Fruit fly (Drosophila melanogaster) whole organism, embryonic: ENCODE data around the gene CG15922.

ENCODE experiments used
- CG10979 ChIP-seq: fragments of 200-800 bp; sonication (Bioruptor generic); optimal IDR thresholded peaks from 2 replicates; lab custom pipeline; 2018; ENCODE audit warnings: missing biosample characterization, mild to moderate bottlenecking, missing genetic modification characterization, moderate library complexity
- CG11247 ChIP-seq: fragments of 200-800 bp; sonication (Bioruptor generic); IDR thresholded peaks from 2 replicates; pipeline ENCODE4 v1.3.6; 2022; ENCODE audit warnings: missing biosample characterization, missing genetic modification characterization
- CG14710 ChIP-seq: fragments of 200-800 bp; sonication (Bioruptor generic); optimal IDR thresholded peaks from 3 replicates; lab custom pipeline; 2019; ENCODE audit warnings: missing biosample characterization, mild to moderate bottlenecking, missing genetic modification characterization, moderate library complexity
- CG15696 ChIP-seq: fragments of 200-800 bp; sonication (Bioruptor generic); optimal IDR thresholded peaks from 2 replicates; lab custom pipeline; 2019; ENCODE audit warnings: missing biosample characterization, mild to moderate bottlenecking, missing genetic modification characterization, moderate library complexity
- CG18011 ChIP-seq: fragments of 200-800 bp; sonication (Bioruptor generic); optimal IDR thresholded peaks from 2 replicates; lab custom pipeline; 2017; ENCODE audit warnings: missing biosample characterization, missing genetic modification characterization, mild to moderate bottlenecking, moderate library complexity, missing genotype
- CG2202 ChIP-seq: fragments of 200-800 bp; sonication (Bioruptor generic); optimal IDR thresholded peaks from 2 replicates; lab custom pipeline; 2018; ENCODE audit warnings: missing biosample characterization, mild to moderate bottlenecking, missing genetic modification characterization
- CG2875 ChIP-seq: fragments of 200-800 bp; sonication (Bioruptor generic); optimal IDR thresholded peaks from 2 replicates; lab custom pipeline; 2017; ENCODE audit warnings: missing biosample characterization, mild to moderate bottlenecking, missing genetic modification characterization, missing genetic modification reagents
- CG2889 ChIP-seq: fragments of 200-800 bp; sonication (Bioruptor generic); IDR thresholded peaks from 3 replicates; pipeline ENCODE4 v1.3.6; 2022; ENCODE audit warnings: missing biosample characterization, missing genetic modification characterization
- CG34376 ChIP-seq: fragments of 200-800 bp; sonication (Bioruptor generic); optimal IDR thresholded peaks from 2 replicates; lab custom pipeline; 2018; ENCODE audit warnings: missing biosample characterization, mild to moderate bottlenecking, missing genetic modification characterization
- CG6813 ChIP-seq: fragments of 200-800 bp; sonication (Bioruptor generic); optimal IDR thresholded peaks from 2 replicates; lab custom pipeline; 2017; ENCODE audit warnings: missing biosample characterization, missing genetic modification characterization, mild to moderate bottlenecking, moderate library complexity, missing genetic modification reagents
- CG7745 ChIP-seq: fragments of 200-800 bp; sonication (Bioruptor generic); optimal IDR thresholded peaks from 2 replicates; lab custom pipeline; 2018; ENCODE audit warnings: missing biosample characterization, mild to moderate bottlenecking, missing genetic modification characterization, moderate library complexity
- CG7786 ChIP-seq: fragments of 200-800 bp; sonication (Bioruptor generic); optimal IDR thresholded peaks from 2 replicates; lab custom pipeline; 2016; ENCODE audit warnings: missing biosample characterization, missing genetic modification characterization
- CG8089 ChIP-seq: fragments of 200-800 bp; sonication (Bioruptor generic); optimal IDR thresholded peaks from 3 replicates; lab custom pipeline; 2016; ENCODE audit warnings: missing biosample characterization, missing genetic modification characterization
- CG9727 ChIP-seq: fragments of 200-800 bp; sonication (Bioruptor generic); optimal IDR thresholded peaks from 3 replicates; lab custom pipeline; 2017; ENCODE audit warnings: missing biosample characterization, mild to moderate bottlenecking, missing genetic modification characterization
- D19A ChIP-seq: fragments of 200-800 bp; optimal IDR thresholded peaks from 3 replicates; lab custom pipeline; 2019; ENCODE audit warnings: missing biosample characterization, mild to moderate bottlenecking, missing genetic modification characterization, moderate library complexity
- Lhr ChIP-seq: fragments of 200-800 bp; sonication (Bioruptor generic); optimal IDR thresholded peaks from 3 replicates; lab custom pipeline; 2017; ENCODE audit warnings: mild to moderate bottlenecking, missing biosample characterization, missing genetic modification reagents, missing genetic modification characterization
- Max ChIP-seq: fragments of 200-800 bp; sonication (Bioruptor generic); optimal IDR thresholded peaks from 2 replicates; lab custom pipeline; 2016; ENCODE audit warnings: missing biosample characterization, mild to moderate bottlenecking, missing genetic modification characterization
- Med ChIP-seq: fragments of 200-800 bp; sonication (Bioruptor generic); peaks from one replicate; lab custom pipeline; 2016; ENCODE audit warnings: missing biosample characterization, missing genetic modification characterization, mild to moderate bottlenecking, inconsistent platforms, moderate library complexity
- NC2β ChIP-seq: fragments of 200-800 bp; sonication (Bioruptor generic); optimal IDR thresholded peaks from 2 replicates; lab custom pipeline; 2016; ENCODE audit warnings: missing biosample characterization, missing genetic modification characterization
- NFAT ChIP-seq: fragments of 200-800 bp; sonication (Bioruptor generic); IDR thresholded peaks from 2 replicates; pipeline ENCODE4 v1.3.6; 2022; ENCODE audit warnings: missing biosample characterization, missing genetic modification characterization
- Pdp1 ChIP-seq, 2 experiments: fragments of 200-800 bp; sonication (Bioruptor generic); optimal IDR thresholded peaks; 3 replicates each; lab custom pipeline; 2016; ENCODE audit warnings: missing biosample characterization in 2 of 2, missing genetic modification characterization in 2 of 2, mild to moderate bottlenecking in 1 of 2, moderate library complexity in 1 of 2
- Xrp1 ChIP-seq: fragments of 200-800 bp; sonication (Bioruptor generic); IDR thresholded peaks from 2 replicates; pipeline ENCODE4 v1.3.6; 2022; ENCODE audit warnings: missing biosample characterization, missing genetic modification characterization
- ac ChIP-seq: fragments of 200-800 bp; sonication (Bioruptor generic); optimal IDR thresholded peaks from 3 replicates; lab custom pipeline; 2017; ENCODE audit warnings: missing biosample characterization, mild to moderate bottlenecking, missing genetic modification characterization
- cg ChIP-seq: fragments of 200-800 bp; sonication (Bioruptor generic); optimal IDR thresholded peaks from 3 replicates; lab custom pipeline; 2019; ENCODE audit warnings: missing biosample characterization, mild to moderate bottlenecking, missing genetic modification characterization, moderate library complexity
- chinmo ChIP-seq: fragments of 200-800 bp; sonication (Bioruptor generic); IDR thresholded peaks from 4 replicates; pipeline ENCODE4 v1.3.6; 2022; ENCODE audit warnings: missing biosample characterization, missing genetic modification characterization; ENCODE audit not compliant: partially characterized antibody
- crp ChIP-seq, 2 experiments: fragments of 200-800 bp; sonication (Bioruptor generic); optimal IDR thresholded peaks; 2 replicates in 1 of 2; 3 replicates in 1 of 2; lab custom pipeline; 2017; ENCODE audit warnings: missing biosample characterization in 2 of 2, missing genetic modification characterization in 2 of 2, mild to moderate bottlenecking in 1 of 2, moderate library complexity in 1 of 2
- dmrt11E ChIP-seq: fragments of 200-800 bp; sonication (Bioruptor generic); optimal IDR thresholded peaks from 3 replicates; lab custom pipeline; 2018; ENCODE audit warnings: missing biosample characterization, mild to moderate bottlenecking, missing genetic modification characterization, moderate library complexity
- eve ChIP-seq, 2 experiments: fragments of >200 bp; optimal IDR thresholded peaks; 2 replicates each; lab custom pipeline; 2017; ENCODE audit warnings: missing biosample characterization in 2 of 2, missing genetic modification characterization in 2 of 2
- exex ChIP-seq: fragments of 200-800 bp; sonication (Bioruptor generic); optimal IDR thresholded peaks from 4 replicates; lab custom pipeline; 2018; ENCODE audit warnings: missing biosample characterization, mild to moderate bottlenecking, missing genetic modification characterization, moderate library complexity
- eyg ChIP-seq: fragments of 200-800 bp; sonication (Bioruptor generic); optimal IDR thresholded peaks from 3 replicates; lab custom pipeline; 2016; ENCODE audit warnings: missing biosample characterization, missing genetic modification characterization
- fd102C ChIP-seq: fragments of 200-800 bp; sonication (Bioruptor generic); optimal IDR thresholded peaks from 2 replicates; lab custom pipeline; 2018; ENCODE audit warnings: missing biosample characterization, mild to moderate bottlenecking, missing genetic modification characterization, moderate library complexity
- grn ChIP-seq: fragments of 200-800 bp; sonication (Bioruptor generic); optimal IDR thresholded peaks from 3 replicates; lab custom pipeline; 2017; ENCODE audit warnings: missing biosample characterization, missing genetic modification characterization
- gro ChIP-seq: fragments of 200-800 bp; sonication (Bioruptor generic); optimal IDR thresholded peaks from 2 replicates; lab custom pipeline; 2016; ENCODE audit warnings: missing biosample characterization, missing genetic modification characterization
- ind ChIP-seq: fragments of 200-800 bp; sonication (Bioruptor generic); optimal IDR thresholded peaks from 3 replicates; lab custom pipeline; 2016; ENCODE audit warnings: missing biosample characterization, missing genetic modification characterization
- kay ChIP-seq: fragments of 200-800 bp; sonication (Bioruptor generic); optimal IDR thresholded peaks from 2 replicates; lab custom pipeline; 2016; ENCODE audit warnings: missing biosample characterization, missing genetic modification characterization
- kni ChIP-seq: fragments of 200-800 bp; sonication (Bioruptor generic); optimal IDR thresholded peaks from 3 replicates; lab custom pipeline; 2017; ENCODE audit warnings: mild to moderate bottlenecking, missing biosample characterization, missing genetic modification reagents, missing genetic modification characterization
- lola ChIP-seq, 3 experiments: fragments of >200 bp in 2 of 3; fragments of 200-800 bp in 1 of 3; sonication (Bioruptor generic) in 1 of 3; optimal IDR thresholded peaks; 2 replicates each; lab custom pipeline; 2017 to 2019; ENCODE audit warnings: missing biosample characterization in 3 of 3, missing genetic modification characterization in 3 of 3, mild to moderate bottlenecking in 1 of 3, moderate library complexity in 1 of 3
- lov ChIP-seq, 2 experiments: fragments of 200-800 bp in 1 of 2; fragments of >200 bp in 1 of 2; sonication (Bioruptor generic) in 1 of 2; IDR thresholded peaks in 1 of 2; optimal IDR thresholded peaks in 1 of 2; 2 replicates in 1 of 2; 3 replicates in 1 of 2; pipeline versions ENCODE4 v1.3.6 to Lab custom; 2017 to 2022; ENCODE audit warnings: missing biosample characterization in 1 of 2, missing genetic modification characterization in 1 of 2
- mirr ChIP-seq: fragments of 200-800 bp; sonication (Bioruptor generic); optimal IDR thresholded peaks from 3 replicates; lab custom pipeline; 2018; ENCODE audit warnings: missing biosample characterization, mild to moderate bottlenecking, missing genetic modification characterization
- odd ChIP-seq: fragments of 200-800 bp; sonication (Bioruptor generic); optimal IDR thresholded peaks from 2 replicates; lab custom pipeline; 2017; ENCODE audit warnings: missing biosample characterization, mild to moderate bottlenecking, missing genetic modification characterization
- sd ChIP-seq: fragments of 200-800 bp; sonication (Bioruptor generic); optimal IDR thresholded peaks from 3 replicates; lab custom pipeline; 2018; ENCODE audit warnings: missing biosample characterization, mild to moderate bottlenecking, missing genetic modification characterization, moderate library complexity
- sens ChIP-seq: fragments of 200-800 bp; sonication (Bioruptor generic); peaks from one replicate; lab custom pipeline; 2016; ENCODE audit warnings: missing biosample characterization, missing genetic modification characterization
- sob ChIP-seq: fragments of 200-800 bp; sonication (Bioruptor generic); IDR thresholded peaks from 2 replicates; pipeline ENCODE4 v1.3.6; 2022; ENCODE audit warnings: missing biosample characterization, missing genetic modification characterization
- stwl ChIP-seq: fragments of 200-800 bp; sonication (Bioruptor generic); optimal IDR thresholded peaks from 3 replicates; lab custom pipeline; 2018; ENCODE audit warnings: missing biosample characterization, mild to moderate bottlenecking, missing genetic modification characterization, moderate library complexity
- wek ChIP-seq: fragments of 200-800 bp; sonication (Bioruptor generic); optimal IDR thresholded peaks from 3 replicates; lab custom pipeline; 2018; ENCODE audit warnings: missing biosample characterization, mild to moderate bottlenecking, missing genetic modification characterization, moderate library complexity

The CG15922 gene

DNA sequence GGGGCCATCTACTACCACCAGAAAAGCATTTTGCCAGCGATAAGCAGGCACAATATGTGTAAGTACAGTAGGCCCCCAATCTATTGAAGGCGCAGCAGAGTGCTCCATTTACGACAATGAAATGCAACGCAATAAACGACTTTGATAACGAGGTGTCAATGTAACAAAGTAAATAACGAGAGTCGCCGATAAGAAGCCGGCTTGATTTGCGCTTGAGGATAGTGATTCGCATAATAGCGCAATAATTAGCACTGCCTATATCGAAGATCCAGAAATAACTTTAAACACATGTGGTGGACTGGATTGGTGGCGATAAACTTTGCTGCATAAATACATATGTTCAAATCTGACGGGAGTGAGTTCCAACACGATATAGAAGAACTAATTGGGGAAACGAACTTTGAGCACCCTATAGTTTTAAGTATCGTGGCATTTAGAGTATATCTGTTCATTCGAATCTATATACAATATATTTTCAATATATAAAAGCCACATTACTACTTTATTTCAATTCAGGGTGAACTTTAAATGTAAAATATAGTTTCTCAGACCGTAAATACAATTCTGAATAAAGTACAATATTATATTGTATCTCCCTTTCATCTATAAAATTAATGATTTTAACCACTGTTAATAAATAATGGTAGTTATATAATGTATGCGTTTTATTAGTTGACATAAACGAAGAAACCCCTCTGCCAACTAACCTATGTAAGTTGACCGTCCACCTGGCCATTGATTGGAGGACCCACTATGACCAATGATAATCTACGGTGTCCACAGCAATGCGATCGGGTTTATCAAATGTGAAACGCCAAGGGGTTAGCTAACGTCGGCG lies 10.8 kb downstream of the CG15922 start (continued):
- no peak for TF ChIP-seq Xrp1 (GFP tag; lab: Robert Waterston, UW)
- TF ChIP-seq D19A (tag; lab: Kevin White, UChicago): peak; percentile 8
- no peak for TF ChIP-seq sob (GFP tag; lab: Robert Waterston, UW)
- no peak for TF ChIP-seq CG8089 (GFP tag; lab: Kevin White, UChicago)

DNA sequence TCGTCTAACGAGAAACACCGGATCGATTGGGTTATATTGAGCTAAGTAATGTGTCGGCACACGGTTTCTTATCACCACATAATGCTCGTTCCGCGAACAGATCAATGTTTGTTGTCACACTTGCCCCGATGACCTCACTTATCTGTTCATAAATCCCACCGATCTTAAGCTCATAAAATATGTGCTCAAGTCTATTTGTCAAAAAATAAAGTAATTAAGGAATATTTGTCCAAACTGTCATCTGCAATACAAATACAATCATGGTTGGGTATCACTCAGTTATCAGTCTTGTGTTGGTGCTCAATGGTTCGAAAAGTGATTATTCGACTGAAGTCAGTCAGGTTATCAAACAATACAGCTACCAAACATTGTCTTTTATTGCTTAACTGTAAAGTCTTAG lies 11.8 kb downstream of the CG15922 start:
- TF ChIP-seq mirr (GFP tag; lab: Kevin White, UChicago) (peak; percentile 71), stwl (tag; lab: Kevin White, UChicago) (peak; percentile 19), fd102C (GFP tag; lab: Kevin White, UChicago) (peak; percentile 33), CG7786 (GFP tag; lab: Kevin White, UChicago) (no peak), CG11247 (GFP tag; lab: Robert Waterston, UW) (no peak), NC2β (GFP tag; lab: Kevin White, UChicago) (peak; percentile 37), CG34376 (GFP tag; lab: Kevin White, UChicago) (peak; percentile 22), CG7745 (tag; lab: Kevin White, UChicago) (peak; percentile 61), wek (GFP tag; lab: Kevin White, UChicago) (peak; percentile 1), eyg (no peak), ind (GFP tag; lab: Kevin White, UChicago) (no peak), lola (GFP tag; optimal IDR thresholded peaks at IDR 0.05; lab: Kevin White, UChicago) (peak in 1 of 3 experiments; percentile 35), gro (GFP tag; lab: Kevin White, UChicago) (peak; percentile 34), NFAT (GFP tag; lab: Robert Waterston, UW) (no peak), CG2875 (GFP tag; lab: Kevin White, UChicago) (peak; percentile 13), Pdp1 (GFP tag; optimal IDR thresholded peaks at IDR 0.05; lab: Kevin White, UChicago) (peak in 1 of 2 experiments; percentile 41), lov (optimal IDR thresholded peaks at IDR 0.05; lab: Kevin White, UChicago) (no peak), lov (GFP tag; IDR thresholded peaks at IDR 0.05; lab: Robert Waterston, UW) (0 out of 3 replicates have a peak, but pooled peaks have one; percentile 30), ac (GFP tag; lab: Kevin White, UChicago) (peak; percentile 26), Xrp1 (GFP tag; lab: Robert Waterston, UW) (peak; percentile 54; the same call in 1 of the 2 replicates), Med (GFP tag; lab: Kevin White, UChicago) (peak; percentile 80), chinmo (GFP tag; lab: Robert Waterston, UW) (0 out of 4 replicates have a peak, but pooled peaks have one; percentile 14), crp (GFP tag; optimal IDR thresholded peaks at IDR 0.05; lab: Kevin White, UChicago) (no peak), kay (no peak), eve (GFP tag; optimal IDR thresholded peaks at IDR 0.05; lab: Kevin White, UChicago) (peak in 1 of 2 experiments; percentile 2), dmrt11E (peak; percentile 75), exex (peak; percentile 37), sd (tag; lab: Kevin White, UChicago) (no peak), CG15696 (tag; lab: Kevin White, UChicago) (peak; percentile 76), sens (GFP tag; lab: Kevin White, UChicago) (peak; percentile 88), Lhr (peak; percentile 16), CG14710 (peak; percentile 0), CG2202 (tag; lab: Kevin White, UChicago) (peak; percentile 51), grn (GFP tag; lab: Kevin White, UChicago) (peak; percentile 28), CG10979 (tag; lab: Kevin White, UChicago) (peak; percentile 12), CG18011 (GFP tag; lab: Kevin White, UChicago) (no peak), odd (GFP tag; lab: Kevin White, UChicago) (peak; percentile 54), CG2889 (GFP tag; lab: Robert Waterston, UW) (no peak), cg (peak; percentile 20), kni (peak; percentile 27), CG9727 (GFP tag; lab: Kevin White, UChicago) (peak; percentile 52), CG6813 (GFP tag; lab: Kevin White, UChicago) (peak; percentile 38), Max (peak; percentile 8)
